Worm (Caenorhabditis elegans) whole organism, early embryonic: ENCODE measurements around the gene str-134.

Experiments
- F13C5.2 ChIP-seq: sonication (generic microtip); optimal IDR thresholded peaks from 2 replicates; lab custom pipeline; 2017; ENCODE audit warnings: mild to moderate bottlenecking, missing genetic modification characterization, inconsistent platforms, missing compliant biosample characterization
- ama-1 ChIP-seq: fragments of 150-350 bp; optimal IDR thresholded peaks from 2 replicates; lab custom pipeline; 2014
- flt-1 ChIP-seq: fragments of 200-800 bp; sonication (Bioruptor generic); IDR thresholded peaks from 2 replicates; pipeline ENCODE4 v1.3.6; 2022; ENCODE audit warnings: missing genetic modification characterization, missing compliant biosample characterization
- hmg-4 ChIP-seq: fragments of 200-800 bp; sonication (Bioruptor generic); optimal IDR thresholded peaks from 2 replicates; lab custom pipeline; 2018; ENCODE audit warnings: mild to moderate bottlenecking, missing genetic modification characterization, missing compliant biosample characterization
- sea-1 ChIP-seq: fragments of 200-800 bp; sonication (Bioruptor generic); conservative IDR thresholded peaks from 2 replicates; pipeline ENCODE4 v1.3.6; 2022; ENCODE audit warnings: missing genetic modification characterization, missing compliant biosample characterization
- tra-4 ChIP-seq: sonication (generic microtip); optimal IDR thresholded peaks from 2 replicates; lab custom pipeline; 2017; ENCODE audit warnings: missing genetic modification characterization, missing compliant biosample characterization

ce11 chrV:779999-780398 lies 36.6 kb downstream of the str-134 start, which contains the start of gene srbc-60:
- TF ChIP-seq F13C5.2 (tag; lab: Kevin White, UChicago) = no peak
- TF ChIP-seq flt-1 (GFP tag; lab: Robert Waterston, UW) = no peak
- TF ChIP-seq ama-1 (lab: Kevin White, UChicago) = no peak
- no peak for TF ChIP-seq sea-1 (GFP tag; lab: Robert Waterston, UW)
- TF ChIP-seq tra-4 (tag; lab: Kevin White, UChicago) = no peak
- TF ChIP-seq hmg-4 (GFP tag; lab: Kevin White, UChicago) = no peak
